Worm (Caenorhabditis elegans) whole organism, L1 larva: ENCODE results near the gene clk-2.
A peak's percentile ranks its signal among the peaks of the same experiment; 100 is the strongest.
"Not testable (repeated sequence)": the region's sequence is repeated elsewhere in the genome, so short reads cannot be mapped to it uniquely, and the experiment has no call there.

ENCODE experiments used
- C04F5.9 ChIP-seq: sonication (generic microtip); optimal IDR thresholded peaks from 2 replicates; lab custom pipeline; 2016; ENCODE audit warnings: missing genetic modification characterization, missing compliant biosample characterization
- C16A3.4 ChIP-seq: fragments of 150-350 bp; optimal IDR thresholded peaks from 2 replicates; lab custom pipeline; 2014; ENCODE audit warnings: missing biosample characterization, missing genetic modification characterization
- Y116A8C.19 ChIP-seq: sonication (generic microtip); optimal IDR thresholded peaks from 2 replicates; lab custom pipeline; 2016; ENCODE audit warnings: missing compliant biosample characterization, missing genetic modification characterization, borderline replicate concordance
- aha-1 ChIP-seq: fragments of 150-350 bp; optimal IDR thresholded peaks from 2 replicates; lab custom pipeline; 2014; ENCODE audit warnings: missing biosample characterization, missing genetic modification characterization
- blmp-1 ChIP-seq: fragments of 150-350 bp; optimal IDR thresholded peaks from 2 replicates; lab custom pipeline; 2014; ENCODE audit warnings: missing biosample characterization, missing genetic modification characterization
- ceh-8 ChIP-seq: fragments of 200-800 bp; sonication (Bioruptor generic); optimal IDR thresholded peaks from 2 replicates; lab custom pipeline; 2018; ENCODE audit warnings: mild to moderate bottlenecking, missing genetic modification characterization, moderate library complexity, missing compliant biosample characterization
- ceh-88 ChIP-seq: fragments of 200-800 bp; sonication (Bioruptor generic); IDR thresholded peaks from 2 replicates; pipeline ENCODE4 v1.3.6; 2022; ENCODE audit warnings: missing genetic modification characterization, missing compliant biosample characterization
- ces-1 ChIP-seq: fragments of 150-350 bp; optimal IDR thresholded peaks from 2 replicates; lab custom pipeline; 2014; ENCODE audit warnings: missing biosample characterization, missing genetic modification reagents, missing genetic modification characterization
- dpl-1 ChIP-seq, 3 experiments: fragments of 150-350 bp in 2 of 3; sonication (generic microtip) in 1 of 3; optimal IDR thresholded peaks; 2 replicates each; lab custom pipeline; 2014 to 2017; ENCODE audit warnings: missing biosample characterization in 3 of 3, missing genetic modification characterization in 3 of 3, missing genetic modification reagents in 3 of 3
- dsc-1 ChIP-seq: sonication (generic microtip); optimal IDR thresholded peaks from 2 replicates; lab custom pipeline; 2016; ENCODE audit warnings: mild to moderate bottlenecking, missing genetic modification characterization, missing compliant biosample characterization
- efl-1 ChIP-seq, 4 experiments: fragments of 150-350 bp; optimal IDR thresholded peaks in 3 of 4; peaks in 1 of 4; 1 replicate in 1 of 4; 2 replicates in 3 of 4; lab custom pipeline; 2014; ENCODE audit warnings: missing biosample characterization in 2 of 4, missing genetic modification characterization in 2 of 4, missing genetic modification reagents in 2 of 4
- elt-2 ChIP-seq: sonication (generic microtip); optimal IDR thresholded peaks from 2 replicates; lab custom pipeline; 2016; ENCODE audit warnings: missing genetic modification characterization, mild to moderate bottlenecking, inconsistent platforms, missing compliant biosample characterization, missing genetic modification reagents
- elt-3 ChIP-seq, 6 experiments: fragments of 150-350 bp in 1 of 6; sonication (generic microtip); optimal IDR thresholded peaks; 2 replicates each; lab custom pipeline; 2017 to 2018; ENCODE audit warnings: missing biosample characterization in 6 of 6, missing genetic modification characterization in 6 of 6, inconsistent platforms in 1 of 6
- hlh-17 ChIP-seq: fragments of 200-800 bp; sonication (Bioruptor generic); optimal IDR thresholded peaks from 2 replicates; lab custom pipeline; 2018; ENCODE audit warnings: missing genetic modification characterization, mild to moderate bottlenecking, missing compliant biosample characterization, moderate library complexity, borderline replicate concordance
- hlh-4 ChIP-seq: sonication (generic microtip); optimal IDR thresholded peaks from 2 replicates; lab custom pipeline; 2016; ENCODE audit warnings: mild to moderate bottlenecking, missing genetic modification characterization, missing compliant biosample characterization
- hpl-2 ChIP-seq: fragments of 150-350 bp; optimal IDR thresholded peaks from 2 replicates; lab custom pipeline; 2014; ENCODE audit warnings: missing biosample characterization, missing genetic modification reagents, missing genetic modification characterization
- irx-1 ChIP-seq: sonication (generic microtip); optimal IDR thresholded peaks from 2 replicates; lab custom pipeline; 2016; ENCODE audit warnings: missing genetic modification characterization, missing compliant biosample characterization
- jun-1 ChIP-seq: fragments of 150-350 bp; optimal IDR thresholded peaks from 2 replicates; lab custom pipeline; 2014; ENCODE audit warnings: missing biosample characterization, missing genetic modification reagents, missing genetic modification characterization
- lin-13 ChIP-seq: fragments of 150-350 bp; optimal IDR thresholded peaks from 2 replicates; lab custom pipeline; 2014; ENCODE audit warnings: missing biosample characterization, missing genetic modification reagents, missing genetic modification characterization
- lin-14 ChIP-seq: fragments of 200-800 bp; sonication (Bioruptor generic); optimal IDR thresholded peaks from 2 replicates; lab custom pipeline; 2018; ENCODE audit warnings: mild to moderate bottlenecking, missing genetic modification characterization, moderate library complexity, missing compliant biosample characterization
- lin-15B ChIP-seq: fragments of 150-350 bp; sonication (generic microtip); optimal IDR thresholded peaks from 3 replicates; lab custom pipeline; 2014; ENCODE audit warnings: missing biosample characterization, missing genetic modification characterization
- lin-35 ChIP-seq, 2 experiments: fragments of 150-350 bp; optimal IDR thresholded peaks; 2 replicates each; lab custom pipeline; 2014; ENCODE audit warnings: missing biosample characterization in 2 of 2, missing genetic modification characterization in 2 of 2, missing genetic modification reagents in 2 of 2
- lsy-2 ChIP-seq, 2 experiments: fragments of 150-350 bp; optimal IDR thresholded peaks; 2 replicates each; lab custom pipeline; 2014; ENCODE audit warnings: missing biosample characterization in 2 of 2, missing genetic modification characterization in 2 of 2
- mdl-1 ChIP-seq, 2 experiments: fragments of 150-350 bp; optimal IDR thresholded peaks; 2 replicates each; lab custom pipeline; 2014 to 2017; ENCODE audit warnings: missing biosample characterization in 2 of 2, missing genetic modification characterization in 2 of 2, inconsistent platforms in 1 of 2
- mep-1 ChIP-seq: fragments of 150-350 bp; optimal IDR thresholded peaks from 2 replicates; lab custom pipeline; 2014; ENCODE audit warnings: missing biosample characterization, missing genetic modification characterization
- nhr-11 ChIP-seq: fragments of 150-350 bp; optimal IDR thresholded peaks from 2 replicates; lab custom pipeline; 2014; ENCODE audit warnings: missing biosample characterization, missing genetic modification characterization
- nhr-12 ChIP-seq: sonication (generic microtip); optimal IDR thresholded peaks from 2 replicates; lab custom pipeline; 2017; ENCODE audit warnings: missing biosample characterization, missing genetic modification characterization
- nhr-20 ChIP-seq: sonication (generic microtip); optimal IDR thresholded peaks from 2 replicates; lab custom pipeline; 2016; ENCODE audit warnings: mild to moderate bottlenecking, missing genetic modification characterization, missing compliant biosample characterization
- nhr-237 ChIP-seq: fragments of 150-350 bp; optimal IDR thresholded peaks from 2 replicates; lab custom pipeline; 2014; ENCODE audit warnings: missing biosample characterization, missing genetic modification characterization
- nhr-47 ChIP-seq: sonication (generic microtip); optimal IDR thresholded peaks from 2 replicates; lab custom pipeline; 2016; ENCODE audit warnings: mild to moderate bottlenecking, missing genetic modification characterization, moderate library complexity, missing compliant biosample characterization
- nhr-71 ChIP-seq: sonication (generic microtip); optimal IDR thresholded peaks from 2 replicates; lab custom pipeline; 2016; ENCODE audit warnings: mild to moderate bottlenecking, missing genetic modification characterization, moderate library complexity, missing compliant biosample characterization
- nhr-84 ChIP-seq: sonication (generic microtip); optimal IDR thresholded peaks from 2 replicates; lab custom pipeline; 2017; ENCODE audit warnings: missing biosample characterization, missing genetic modification characterization
- nhr-85 ChIP-seq: sonication (generic microtip); peaks from one replicate; lab custom pipeline; 2016; ENCODE audit warnings: missing genetic modification characterization, inconsistent platforms, missing compliant biosample characterization
- pag-3 ChIP-seq: sonication (generic microtip); optimal IDR thresholded peaks from 2 replicates; lab custom pipeline; 2017; ENCODE audit warnings: missing genetic modification characterization, mild to moderate bottlenecking, missing compliant biosample characterization, antibody characterized with exemption, borderline replicate concordance; ENCODE audit not compliant: insufficient read depth
- pqm-1 ChIP-seq: sonication (generic microtip); optimal IDR thresholded peaks from 3 replicates; lab custom pipeline; 2017; ENCODE audit warnings: missing biosample characterization, missing genetic modification characterization
- snu-23 ChIP-seq: sonication (generic microtip); optimal IDR thresholded peaks from 2 replicates; lab custom pipeline; 2016; ENCODE audit warnings: missing genetic modification characterization, missing compliant biosample characterization
- sox-4 ChIP-seq: sonication (generic microtip); optimal IDR thresholded peaks from 2 replicates; lab custom pipeline; 2016; ENCODE audit warnings: missing genetic modification characterization, missing compliant biosample characterization
- sup-37 ChIP-seq: fragments of 200-800 bp; sonication (Bioruptor generic); optimal IDR thresholded peaks from 2 replicates; lab custom pipeline; 2018; ENCODE audit warnings: mild to moderate bottlenecking, missing genetic modification characterization, missing compliant biosample characterization
- swsn-7 ChIP-seq: sonication (generic microtip); optimal IDR thresholded peaks from 2 replicates; lab custom pipeline; 2016; ENCODE audit warnings: missing genetic modification characterization, missing compliant biosample characterization
- tlp-1 ChIP-seq: fragments of 150-350 bp; optimal IDR thresholded peaks from 2 replicates; lab custom pipeline; 2014; ENCODE audit warnings: missing biosample characterization, missing genetic modification characterization
- unc-30 ChIP-seq: sonication (generic microtip); optimal IDR thresholded peaks from 2 replicates; lab custom pipeline; 2017; ENCODE audit warnings: missing biosample characterization, missing genetic modification characterization
- unc-86 ChIP-seq: sonication (generic microtip); optimal IDR thresholded peaks from 2 replicates; lab custom pipeline; 2016; ENCODE audit warnings: missing genetic modification characterization, missing compliant biosample characterization
- vab-15 ChIP-seq: sonication (generic microtip); optimal IDR thresholded peaks from 2 replicates; lab custom pipeline; 2017; ENCODE audit warnings: missing genotype, mild to moderate bottlenecking, missing genetic modification characterization, missing compliant biosample characterization
- xbp-1 ChIP-seq: sonication (generic microtip); optimal IDR thresholded peaks from 2 replicates; lab custom pipeline; 2016; ENCODE audit warnings: missing genetic modification characterization, missing compliant biosample characterization
- zag-1 ChIP-seq: fragments of 150-350 bp; optimal IDR thresholded peaks from 2 replicates; lab custom pipeline; 2014; ENCODE audit warnings: missing biosample characterization, missing genetic modification characterization
- ztf-11 ChIP-seq, 2 experiments: sonication (generic microtip); optimal IDR thresholded peaks; 2 replicates each; lab custom pipeline; 2016 to 2017; ENCODE audit warnings: missing genetic modification characterization in 2 of 2, missing biosample characterization in 1 of 2, missing compliant biosample characterization in 1 of 2

clk-2 gene

DNA sequence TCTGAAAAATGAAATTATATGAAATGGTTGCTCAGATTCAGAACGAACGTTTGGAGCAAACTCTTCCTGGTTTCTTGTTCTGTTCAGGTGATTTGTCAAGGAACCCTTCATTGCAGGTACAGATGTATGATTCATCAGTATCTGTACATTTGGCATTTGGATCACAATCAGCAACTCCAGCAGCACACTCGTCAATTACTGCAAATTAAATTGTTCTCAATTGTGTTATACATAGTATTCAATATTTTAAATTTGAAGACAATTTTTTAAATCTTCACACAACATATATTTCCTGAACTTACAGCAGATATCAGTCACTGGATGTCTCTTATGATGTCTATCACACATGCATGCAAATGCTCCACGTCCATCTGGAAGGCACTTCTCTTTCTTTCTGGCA, 33.6 kb downstream of the clk-2 start:
- TF ChIP-seq efl-1 (optimal IDR thresholded peaks at IDR 0.05; lab: Kevin White, UChicago) = no peak
- no peak for TF ChIP-seq efl-1 (GFP tag; optimal IDR thresholded peaks at IDR 0.05 in 1 of 2; lab: Kevin White, UChicago)
- no peak for TF ChIP-seq nhr-47
- TF ChIP-seq unc-86 (tag; lab: Kevin White, UChicago) = no peak
- no peak for TF ChIP-seq jun-1
- no peak for TF ChIP-seq mdl-1 (tag; optimal IDR thresholded peaks at IDR 0.05; lab: Kevin White, UChicago)
- TF ChIP-seq hpl-2 (GFP tag; lab: Kevin White, UChicago) = no peak
- no peak for TF ChIP-seq ces-1
- no peak for TF ChIP-seq hlh-4 (tag; lab: Kevin White, UChicago)
- no peak for TF ChIP-seq irx-1 (tag; lab: Kevin White, UChicago)
- no peak for TF ChIP-seq C04F5.9 (tag; lab: Kevin White, UChicago)
- TF ChIP-seq xbp-1 = no peak
- TF ChIP-seq pqm-1 (tag; lab: Kevin White, UChicago) = no peak
- TF ChIP-seq dsc-1 (tag; lab: Kevin White, UChicago) = no peak
- TF ChIP-seq snu-23 (GFP tag; lab: Kevin White, UChicago) = no peak

DNA sequence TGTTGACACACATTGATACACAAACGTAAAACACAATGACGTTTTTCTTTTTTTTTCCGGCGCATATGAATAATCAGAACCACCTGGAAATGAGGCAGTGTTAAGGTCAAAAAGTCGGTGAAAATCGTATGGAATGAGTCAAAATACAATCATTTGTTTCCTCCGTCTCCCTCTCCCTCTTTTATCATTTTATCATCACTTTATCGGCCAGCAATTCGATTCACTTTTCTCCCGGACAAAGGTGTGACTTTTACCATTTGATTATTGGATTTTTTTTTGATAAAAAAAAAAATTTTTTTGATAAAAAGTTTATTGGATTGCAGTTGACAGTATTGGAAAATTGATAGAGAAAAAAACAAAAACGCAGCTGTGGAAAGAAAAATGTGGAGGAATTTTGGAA, 39.4 kb downstream of the clk-2 start:
- TF ChIP-seq pqm-1 (tag; lab: Kevin White, UChicago) (no peak), pag-3 (tag; lab: Kevin White, UChicago) (no peak), elt-2 (tag; lab: Kevin White, UChicago) (peak; percentile 89), mep-1 (no peak), blmp-1 (peak; percentile 39), nhr-12 (tag; lab: Kevin White, UChicago) (no peak), tlp-1 (tag; lab: Kevin White, UChicago) (peak; percentile 53), nhr-11 (tag; lab: Kevin White, UChicago) (no peak), unc-30 (tag; lab: Kevin White, UChicago) (no peak), ceh-8 (no peak), nhr-71 (tag; lab: Kevin White, UChicago) (no peak), lin-35 (GFP tag; optimal IDR thresholded peaks at IDR 0.05; lab: Kevin White, UChicago) (peak in 1 of 2 experiments; percentile 4), lin-14 (GFP tag; lab: Kevin White, UChicago) (peak; percentile 5)

DNA sequence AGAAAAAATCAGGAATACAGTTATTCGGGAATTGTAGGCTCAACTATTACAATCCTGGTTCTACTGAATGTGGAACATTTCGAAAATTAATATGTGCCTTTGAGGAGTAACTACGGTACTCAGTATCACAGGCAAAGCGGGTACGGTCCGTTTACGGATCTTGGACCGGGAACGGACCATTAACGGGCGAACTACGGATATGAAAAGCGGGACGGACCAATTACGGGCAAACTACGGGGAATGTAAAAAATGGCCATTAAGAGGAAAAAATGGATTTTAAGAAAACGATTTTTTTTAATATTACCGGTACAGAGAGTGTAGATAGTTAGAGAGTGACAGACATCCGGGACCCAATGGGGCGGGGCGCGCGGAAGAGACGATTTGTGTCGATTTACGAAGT, 49.3 kb downstream of the clk-2 start, which contains the start of gene H14A12.5:
H14A12.5 (minus strand) TSS at position 101 of the 400 bp plus-strand sequence.
- TF ChIP-seq efl-1 (optimal IDR thresholded peaks at IDR 0.05; lab: Kevin White, UChicago); efl-1 (GFP tag; optimal IDR thresholded peaks at IDR 0.05 in 1 of 2; lab: Kevin White, UChicago); sup-37 (GFP tag; lab: Kevin White, UChicago); nhr-237 (tag; lab: Kevin White, UChicago): not testable (repeated sequence)

DNA sequence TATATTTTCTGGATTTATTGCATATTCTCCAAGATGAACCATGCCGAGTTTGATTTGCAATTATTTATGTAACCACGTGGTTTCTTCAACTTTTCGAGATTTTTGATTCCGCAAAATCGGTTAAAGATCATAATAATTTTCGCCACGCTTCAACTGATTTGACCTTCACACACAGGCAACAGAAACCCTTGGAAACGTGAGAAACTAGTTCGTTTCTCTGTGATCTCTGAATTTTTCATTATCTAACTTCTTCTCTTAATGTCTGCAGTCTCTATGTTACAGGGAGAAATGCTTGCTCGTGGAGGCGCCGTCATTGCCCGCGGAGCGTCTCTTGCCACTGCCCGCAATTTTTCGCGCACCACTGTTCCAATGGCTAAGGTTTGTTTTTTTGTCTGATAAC, 53.0 kb downstream of the clk-2 start, which contains the start of gene fum-1:
fum-1 (plus strand) TSS at position 259 of the 400 bp plus-strand sequence.
- TF ChIP-seq hpl-2 (GFP tag; lab: Kevin White, UChicago) (no peak), dpl-1 (GFP tag; optimal IDR thresholded peaks at IDR 0.05; lab: Kevin White, UChicago) (peak; percentile 14 to 47 (median 31)), ztf-11 (tag; optimal IDR thresholded peaks at IDR 0.05; lab: Kevin White, UChicago) (no peak), lin-35 (GFP tag; optimal IDR thresholded peaks at IDR 0.05; lab: Kevin White, UChicago) (peak; percentile 28 to 69), elt-2 (tag; lab: Kevin White, UChicago) (peak; percentile 10), lin-15B (tag; lab: Kevin White, UChicago) (no peak), nhr-85 (tag; lab: Kevin White, UChicago) (peak; percentile 91), vab-15 (no peak), hlh-17 (GFP tag; lab: Kevin White, UChicago) (no peak), nhr-84 (tag; lab: Kevin White, UChicago) (no peak), swsn-7 (tag; lab: Kevin White, UChicago) (peak; percentile 7), lsy-2 (tag; optimal IDR thresholded peaks at IDR 0.05; lab: Kevin White, UChicago) (peak; percentile 36 to 67), lin-14 (GFP tag; lab: Kevin White, UChicago) (peak; percentile 84), elt-3 (tag; optimal IDR thresholded peaks at IDR 0.05; lab: Kevin White, UChicago) (no peak), blmp-1 (peak; percentile 46), zag-1 (tag; lab: Kevin White, UChicago) (no peak), unc-30 (tag; lab: Kevin White, UChicago) (no peak), C16A3.4 (tag; lab: Kevin White, UChicago) (peak; percentile 48), lin-13 (GFP tag; lab: Kevin White, UChicago) (peak; percentile 9), Y116A8C.19 (tag; lab: Kevin White, UChicago) (no peak), sox-4 (tag; lab: Kevin White, UChicago) (no peak), mdl-1 (tag; optimal IDR thresholded peaks at IDR 0.05; lab: Kevin White, UChicago) (peak in 1 of 2 experiments; percentile 77), nhr-20 (tag; lab: Kevin White, UChicago) (peak; percentile 56), aha-1 (tag; lab: Kevin White, UChicago) (no peak), ceh-88 (GFP tag; lab: Robert Waterston, UW) (no peak), mep-1 (peak; percentile 62), nhr-11 (tag; lab: Kevin White, UChicago) (no peak)
